Worm (Caenorhabditis elegans): ENCODE results near the gene lgc-7.
A peak's percentile ranks its signal among the peaks of the same experiment; 100 is the strongest.
"Not testable (repeated sequence)": the region's sequence is repeated elsewhere in the genome, so short reads cannot be mapped to it uniquely, and the experiment has no call there.

The lgc-7 gene

ce11 chrIV:14760845-14761244 is 51.5 kb downstream of the lgc-7 start, which contains the start of gene ptp-5.2:
Gene ptp-5.2, minus strand, starts transcription at chrIV:14760945.
- no peak for TF ChIP-seq nhr-237 (tag; optimal IDR thresholded peaks at IDR 0.05)
- no peak for TF ChIP-seq gmeb-1 (tag; optimal IDR thresholded peaks at IDR 0.05)
- TF ChIP-seq nhr-77 (tag; optimal IDR thresholded peaks at IDR 0.05): no peak
- no peak for TF ChIP-seq fos-1 (tag; optimal IDR thresholded peaks at IDR 0.05)

ce11 chrIV:14763348-14763747 is 54.0 kb downstream of the lgc-7 start:
- TF ChIP-seq nhr-21 (tag; optimal IDR thresholded peaks at IDR 0.05) (peak; percentile 57), sma-3 (GFP tag; optimal IDR thresholded peaks at IDR 0.05) (peak; percentile 27), ama-1 (optimal IDR thresholded peaks at IDR 0.05) (peak; percentile 65), F13H6.1 (tag; optimal IDR thresholded peaks at IDR 0.05) (peak; percentile 55), nhr-129 (tag; optimal IDR thresholded peaks at IDR 0.05) (peak; percentile 86), lin-13 (GFP tag; optimal IDR thresholded peaks at IDR 0.05) (peak; percentile 13), mab-5 (tag; optimal IDR thresholded peaks at IDR 0.05) (peak; percentile 20), C34F6.9 (tag; optimal IDR thresholded peaks at IDR 0.05) (peak; percentile 82), fos-1 (tag; optimal IDR thresholded peaks at IDR 0.05) (peak; percentile 53), crh-2 (tag; optimal IDR thresholded peaks at IDR 0.05) (peak; percentile 54), nhr-6 (tag; optimal IDR thresholded peaks at IDR 0.05) (peak; percentile 21), mdl-1 (tag; optimal IDR thresholded peaks at IDR 0.05) (peak; percentile 43 to 65), blmp-1 (tag; optimal IDR thresholded peaks at IDR 0.05; ENCODE audit: insufficient read depth) (peak; percentile 15), unc-55 (GFP tag; optimal IDR thresholded peaks at IDR 0.05) (peak; percentile 61), lsy-2 (tag; optimal IDR thresholded peaks at IDR 0.05) (peak in 1 of 2 experiments; percentile 50), sma-9 (GFP tag; optimal IDR thresholded peaks at IDR 0.05) (peak; percentile 34)
- TF ChIP-seq sma-9 (tag; optimal IDR thresholded peaks at IDR 0.05): not testable (repeated sequence)

- TF ChIP-seq lsy-2 (tag; optimal IDR thresholded peaks at IDR 0.05) (peak in 1 of 2 experiments; percentile 28), nhr-21 (tag; optimal IDR thresholded peaks at IDR 0.05) (no peak), unc-39 (tag; optimal IDR thresholded peaks at IDR 0.05) (no peak), R02D3.7 (tag; optimal IDR thresholded peaks at IDR 0.05) (no peak), nhr-25 (tag; optimal IDR thresholded peaks at IDR 0.05) (no peak), ama-1 (optimal IDR thresholded peaks at IDR 0.05) (peak; percentile 81), ztf-4 (tag; optimal IDR thresholded peaks at IDR 0.05) (peak; percentile 39), alr-1 (tag; optimal IDR thresholded peaks at IDR 0.05) (no peak)
Measured at ce11 chrIV:14763938-14764718, 54.7 kb downstream of the lgc-7 start.
